Worm (Caenorhabditis elegans) whole organism, L2 larva: ENCODE data around the gene F13E9.11.

Experiments used
- ama-1 ChIP-seq: fragments of 150-350 bp; optimal IDR thresholded peaks from 2 replicates; lab custom pipeline; 2018; ENCODE audit warnings: inconsistent platforms
- ceh-82 ChIP-seq: fragments of 150-350 bp; optimal IDR thresholded peaks from 2 replicates; lab custom pipeline; 2014; ENCODE audit warnings: missing biosample characterization, missing genetic modification characterization
- crh-2 ChIP-seq: sonication (generic microtip); optimal IDR thresholded peaks from 2 replicates; lab custom pipeline; 2017; ENCODE audit warnings: missing biosample characterization, missing genetic modification characterization
- mdl-1 ChIP-seq, 2 experiments: fragments of 150-350 bp in 1 of 2; sonication (generic microtip) in 1 of 2; optimal IDR thresholded peaks; 2 replicates each; lab custom pipeline; 2017; ENCODE audit warnings: missing biosample characterization in 2 of 2, missing genetic modification characterization in 2 of 2
- nhr-237 ChIP-seq: fragments of 150-350 bp; optimal IDR thresholded peaks from 2 replicates; lab custom pipeline; 2014; ENCODE audit warnings: missing biosample characterization, missing genetic modification characterization
- peb-1 ChIP-seq: fragments of 150-350 bp; optimal IDR thresholded peaks from 2 replicates; lab custom pipeline; 2014; ENCODE audit warnings: missing biosample characterization, missing genetic modification characterization
- snpc-4 ChIP-seq: fragments of 150-350 bp; optimal IDR thresholded peaks from 2 replicates; lab custom pipeline; 2014; ENCODE audit warnings: missing biosample characterization, missing genetic modification characterization
- unc-39 ChIP-seq: fragments of 150-350 bp; optimal IDR thresholded peaks from 2 replicates; lab custom pipeline; 2014; ENCODE audit warnings: missing biosample characterization, missing genetic modification characterization

- no peak for TF ChIP-seq ama-1
- TF ChIP-seq mdl-1 (tag; optimal IDR thresholded peaks at IDR 0.05; lab: Kevin White, UChicago), result no peak
- no peak for TF ChIP-seq snpc-4
- no peak for TF ChIP-seq crh-2 (tag; lab: Kevin White, UChicago)
- no peak for TF ChIP-seq unc-39 (tag; lab: Kevin White, UChicago)
- TF ChIP-seq ceh-82 (tag; lab: Kevin White, UChicago), result no peak
- TF ChIP-seq nhr-237 (tag; lab: Kevin White, UChicago), result no peak
- no peak for TF ChIP-seq peb-1 (tag; lab: Kevin White, UChicago)
Measured at ce11 chrIV:10815950-10816349, 53.0 kb downstream of the F13E9.11 start.
